Fruit fly (Drosophila melanogaster) whole organism, pupa: ENCODE results near the gene CG17292.

Experiments
- CG32121 ChIP-seq: fragments of 200-800 bp; sonication (Bioruptor generic); IDR thresholded peaks from 2 replicates; pipeline ENCODE4 v1.3.6; 2022; ENCODE audit warnings: missing biosample characterization, missing genetic modification characterization
- CG8159 ChIP-seq: fragments of 200-800 bp; sonication (Bioruptor generic); optimal IDR thresholded peaks from 3 replicates; lab custom pipeline; 2018; ENCODE audit warnings: missing biosample characterization, mild to moderate bottlenecking, missing genetic modification characterization, moderate library complexity
- CG8301 ChIP-seq: fragments of 200-800 bp; sonication (Bioruptor generic); optimal IDR thresholded peaks from 2 replicates; lab custom pipeline; 2018; ENCODE audit warnings: missing biosample characterization, mild to moderate bottlenecking, missing genetic modification characterization
- Ets98B ChIP-seq: fragments of 200-800 bp; sonication (Bioruptor generic); IDR thresholded peaks from 2 replicates; pipeline ENCODE4 v1.3.6; 2022; ENCODE audit warnings: missing biosample characterization, missing genetic modification characterization

DNA sequence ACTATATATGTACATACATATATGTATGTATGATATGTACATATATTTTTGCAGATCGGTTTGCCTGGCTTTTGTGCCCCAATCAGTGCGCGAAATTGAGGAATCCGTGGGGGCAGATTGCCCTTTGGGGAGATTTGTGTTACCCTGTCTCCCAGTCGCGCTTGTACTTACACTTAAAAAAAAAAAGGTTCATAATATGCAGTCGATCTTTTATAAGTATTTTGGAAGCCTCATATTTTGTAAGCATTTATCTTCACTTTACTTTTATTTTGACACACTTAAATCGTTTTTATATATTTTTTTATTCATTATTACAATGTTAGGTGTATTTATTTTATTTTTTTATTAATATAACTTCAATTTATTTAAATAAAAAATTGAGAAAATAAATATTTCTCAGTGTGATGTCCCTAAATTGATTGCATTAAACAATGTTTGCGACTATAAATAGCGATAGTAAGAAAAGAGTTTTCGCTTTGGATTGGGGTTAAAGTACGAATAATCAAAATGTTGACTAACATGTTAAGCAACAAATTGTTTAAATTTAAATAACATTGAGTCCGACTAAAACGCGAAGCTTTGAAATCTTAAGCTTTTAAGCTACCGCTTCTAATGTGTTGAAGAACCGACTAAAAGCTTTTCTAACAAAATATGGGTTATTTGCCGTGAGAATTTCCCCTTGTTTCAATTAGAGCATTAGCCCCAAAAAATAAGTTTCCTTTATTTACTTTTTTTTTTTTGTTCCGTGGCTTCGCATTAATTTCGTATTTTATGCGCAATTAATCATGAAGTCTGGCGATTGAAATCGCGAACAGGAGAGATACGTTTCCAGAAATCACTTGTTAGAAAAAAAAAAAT, 43.6 kb upstream of the CG17292 start:
- TF ChIP-seq CG8159 (tag; lab: Kevin White, UChicago): peak; percentile 37
- no peak for TF ChIP-seq Ets98B (GFP tag; lab: Robert Waterston, UW)
- TF ChIP-seq CG32121: 0 out of 2 replicates have a peak, but pooled peaks have one; percentile 35
- no peak for TF ChIP-seq CG8301
